Fruit fly (Drosophila melanogaster) whole organism, embryonic: ENCODE data around the gene Mnn1.
A peak's percentile ranks its signal among the peaks of the same experiment; 100 is the strongest.

ENCODE experiments used
- Atf6 ChIP-seq: fragments of 200-800 bp; sonication (Bioruptor generic); IDR thresholded peaks from 2 replicates; pipeline ENCODE4 v1.3.6; 2022; ENCODE audit warnings: missing biosample characterization, missing genetic modification characterization
- CG11456 ChIP-seq: fragments of 200-800 bp; sonication (Bioruptor generic); IDR thresholded peaks from 3 replicates; pipeline ENCODE4 v1.3.6; 2022; ENCODE audit warnings: missing biosample characterization, missing genetic modification characterization
- CG11695 ChIP-seq: fragments of 200-800 bp; sonication (Bioruptor generic); IDR thresholded peaks from 3 replicates; pipeline ENCODE4 v1.3.6; 2022; ENCODE audit warnings: missing biosample characterization, missing genetic modification characterization
- CG12744 ChIP-seq: fragments of 200-800 bp; sonication (Bioruptor generic); optimal IDR thresholded peaks from 2 replicates; lab custom pipeline; 2016; ENCODE audit warnings: missing biosample characterization, missing genetic modification characterization
- CG17361 ChIP-seq: fragments of 200-800 bp; sonication (Bioruptor generic); IDR thresholded peaks from 3 replicates; pipeline ENCODE4 v1.3.6; 2022; ENCODE audit warnings: missing biosample characterization, missing genetic modification characterization
- CG17829 ChIP-seq: fragments of 200-800 bp; optimal IDR thresholded peaks from 2 replicates; lab custom pipeline; 2019; ENCODE audit warnings: missing biosample characterization, mild to moderate bottlenecking, missing genetic modification characterization, moderate library complexity
- CG17912 ChIP-seq: fragments of 200-800 bp; sonication (Bioruptor generic); optimal IDR thresholded peaks from 2 replicates; lab custom pipeline; 2018; ENCODE audit warnings: missing biosample characterization, mild to moderate bottlenecking, missing genetic modification characterization
- CG2129 ChIP-seq: fragments of 200-800 bp; sonication (Bioruptor generic); IDR thresholded peaks from 2 replicates; pipeline ENCODE4 v1.3.6; 2022; ENCODE audit warnings: missing biosample characterization, missing genetic modification characterization; ENCODE audit not compliant: partially characterized antibody
- CG2678 ChIP-seq: fragments of 200-800 bp; sonication (Bioruptor generic); optimal IDR thresholded peaks from 3 replicates; lab custom pipeline; 2019; ENCODE audit warnings: missing biosample characterization, mild to moderate bottlenecking, missing genetic modification characterization, moderate library complexity
- CG30403 ChIP-seq: fragments of 200-800 bp; sonication (Bioruptor generic); optimal IDR thresholded peaks from 3 replicates; lab custom pipeline; 2016; ENCODE audit warnings: missing biosample characterization, missing genetic modification characterization
- CG32532 ChIP-seq: fragments of 200-800 bp; sonication (Bioruptor generic); IDR thresholded peaks from 2 replicates; pipeline ENCODE4 v1.3.6; 2022; ENCODE audit warnings: missing biosample characterization, missing genetic modification characterization
- CG32772 ChIP-seq: fragments of 200-800 bp; sonication (Bioruptor generic); IDR thresholded peaks from 2 replicates; pipeline ENCODE4 v1.3.6; 2022; ENCODE audit warnings: missing biosample characterization, missing genetic modification characterization
- CG3281 ChIP-seq: fragments of 200-800 bp; sonication (Bioruptor generic); optimal IDR thresholded peaks from 3 replicates; lab custom pipeline; 2017; ENCODE audit warnings: missing biosample characterization, mild to moderate bottlenecking, missing genetic modification characterization
- CG4282 ChIP-seq: fragments of 200-800 bp; sonication (Bioruptor generic); optimal IDR thresholded peaks from 2 replicates; lab custom pipeline; 2016; ENCODE audit warnings: missing biosample characterization, missing genetic modification characterization
- CG5180 ChIP-seq: fragments of 200-800 bp; sonication (Bioruptor generic); optimal IDR thresholded peaks from 3 replicates; lab custom pipeline; 2017; ENCODE audit warnings: missing biosample characterization, missing genetic modification characterization, mild to moderate bottlenecking, moderate library complexity, missing genetic modification reagents
- CG7357 ChIP-seq: fragments of 200-800 bp; sonication (Bioruptor generic); IDR thresholded peaks from 3 replicates; pipeline ENCODE4 v1.3.6; 2022; ENCODE audit warnings: missing biosample characterization, missing genetic modification characterization
- CG8478 ChIP-seq: fragments of >200 bp; optimal IDR thresholded peaks from 2 replicates; lab custom pipeline; 2018
- CG9215 ChIP-seq: fragments of 200-800 bp; sonication (Bioruptor generic); IDR thresholded peaks from 2 replicates; pipeline ENCODE4 v1.3.6; 2022; ENCODE audit warnings: missing biosample characterization, missing genetic modification characterization
- CG9817 ChIP-seq: fragments of 200-800 bp; sonication (Bioruptor generic); optimal IDR thresholded peaks from 2 replicates; lab custom pipeline; 2018; ENCODE audit warnings: missing biosample characterization, mild to moderate bottlenecking, missing genetic modification characterization, moderate library complexity
- CG9932 ChIP-seq: fragments of 200-800 bp; sonication (Bioruptor generic); IDR thresholded peaks from 2 replicates; pipeline ENCODE4 v1.3.6; 2022; ENCODE audit warnings: missing biosample characterization, missing genetic modification characterization
- Dref ChIP-seq: fragments of 200-800 bp; sonication (Bioruptor generic); IDR thresholded peaks from 2 replicates; pipeline ENCODE4 v1.3.6; 2022; ENCODE audit warnings: missing biosample characterization, missing genetic modification characterization
- Fer1 ChIP-seq: fragments of 200-800 bp; sonication (Bioruptor generic); optimal IDR thresholded peaks from 2 replicates; lab custom pipeline; 2017; ENCODE audit warnings: missing biosample characterization, mild to moderate bottlenecking, missing genetic modification characterization
- HLH4C ChIP-seq: fragments of 200-800 bp; sonication (Bioruptor generic); IDR thresholded peaks from 3 replicates; pipeline ENCODE4 v1.3.6; 2022; ENCODE audit warnings: missing biosample characterization, missing genetic modification characterization; ENCODE audit not compliant: partially characterized antibody
- HLH54F ChIP-seq: fragments of 200-800 bp; sonication (Bioruptor generic); optimal IDR thresholded peaks from 3 replicates; lab custom pipeline; 2016; ENCODE audit warnings: missing biosample characterization, missing genetic modification characterization
- Hmr ChIP-seq: fragments of 200-800 bp; sonication (Bioruptor generic); optimal IDR thresholded peaks from 3 replicates; lab custom pipeline; 2017; ENCODE audit warnings: mild to moderate bottlenecking, missing biosample characterization, missing genetic modification reagents, missing genetic modification characterization
- MTF-1 ChIP-seq: fragments of 200-800 bp; sonication (Bioruptor generic); optimal IDR thresholded peaks from 2 replicates; lab custom pipeline; 2018; ENCODE audit warnings: missing biosample characterization, mild to moderate bottlenecking, missing genetic modification characterization, borderline replicate concordance
- Nf-YC ChIP-seq: fragments of 200-800 bp; optimal IDR thresholded peaks from 3 replicates; lab custom pipeline; 2019; ENCODE audit warnings: missing biosample characterization, mild to moderate bottlenecking, missing genetic modification characterization, moderate library complexity
- Pdp1 ChIP-seq, 2 experiments: fragments of 200-800 bp; sonication (Bioruptor generic); optimal IDR thresholded peaks; 3 replicates each; lab custom pipeline; 2016; ENCODE audit warnings: missing biosample characterization in 2 of 2, missing genetic modification characterization in 2 of 2, mild to moderate bottlenecking in 1 of 2, moderate library complexity in 1 of 2
- ac ChIP-seq: fragments of 200-800 bp; sonication (Bioruptor generic); optimal IDR thresholded peaks from 3 replicates; lab custom pipeline; 2017; ENCODE audit warnings: missing biosample characterization, mild to moderate bottlenecking, missing genetic modification characterization
- az2 ChIP-seq: fragments of 200-800 bp; sonication (Bioruptor generic); optimal IDR thresholded peaks from 3 replicates; lab custom pipeline; 2016; ENCODE audit warnings: missing biosample characterization, missing genetic modification characterization
- bab2 ChIP-seq: fragments of 200-800 bp; sonication (Bioruptor generic); optimal IDR thresholded peaks from 2 replicates; lab custom pipeline; 2016; ENCODE audit warnings: missing biosample characterization, missing genetic modification characterization
- bbx ChIP-seq: fragments of 200-800 bp; sonication (Bioruptor generic); IDR thresholded peaks from 2 replicates; pipeline ENCODE4 v1.3.6; 2022; ENCODE audit warnings: missing biosample characterization, missing genetic modification characterization; ENCODE audit not compliant: partially characterized antibody
- corto ChIP-seq: fragments of 200-800 bp; sonication (Bioruptor generic); optimal IDR thresholded peaks from 2 replicates; lab custom pipeline; 2016; ENCODE audit warnings: missing biosample characterization, mild to moderate bottlenecking, missing genetic modification characterization, moderate library complexity
- dati ChIP-seq: fragments of 200-800 bp; sonication (Bioruptor generic); IDR thresholded peaks from 2 replicates; pipeline ENCODE4 v1.3.6; 2022; ENCODE audit warnings: missing biosample characterization, missing genetic modification characterization
- dimm ChIP-seq: fragments of 200-800 bp; sonication (Bioruptor generic); IDR thresholded peaks from 2 replicates; pipeline ENCODE4 v1.3.6; 2022; ENCODE audit warnings: missing biosample characterization, missing genetic modification characterization
- esg ChIP-seq: fragments of 200-800 bp; sonication (Bioruptor generic); conservative IDR thresholded peaks from 2 replicates; pipeline ENCODE4 v1.3.6; 2022; ENCODE audit warnings: missing biosample characterization, missing genetic modification characterization
- gem ChIP-seq: fragments of 200-800 bp; sonication (Bioruptor generic); optimal IDR thresholded peaks from 2 replicates; lab custom pipeline; 2019; ENCODE audit warnings: missing biosample characterization, mild to moderate bottlenecking, missing genetic modification characterization, moderate library complexity
- grn ChIP-seq: fragments of 200-800 bp; sonication (Bioruptor generic); optimal IDR thresholded peaks from 3 replicates; lab custom pipeline; 2017; ENCODE audit warnings: missing biosample characterization, missing genetic modification characterization
- hb ChIP-seq: fragments of 200-800 bp; sonication (Bioruptor generic); IDR thresholded peaks from 3 replicates; pipeline ENCODE4 v1.3.6; 2022; ENCODE audit warnings: missing biosample characterization, missing genetic modification characterization; ENCODE audit not compliant: partially characterized antibody
- kay ChIP-seq: fragments of 200-800 bp; sonication (Bioruptor generic); optimal IDR thresholded peaks from 2 replicates; lab custom pipeline; 2016; ENCODE audit warnings: missing biosample characterization, missing genetic modification characterization
- lbe ChIP-seq: fragments of 200-800 bp; sonication (Bioruptor generic); optimal IDR thresholded peaks from 2 replicates; lab custom pipeline; 2016; ENCODE audit warnings: missing biosample characterization, mild to moderate bottlenecking, missing genetic modification characterization
- mirr ChIP-seq: fragments of 200-800 bp; sonication (Bioruptor generic); optimal IDR thresholded peaks from 3 replicates; lab custom pipeline; 2018; ENCODE audit warnings: missing biosample characterization, mild to moderate bottlenecking, missing genetic modification characterization
- nau ChIP-seq: fragments of 200-800 bp; sonication (Bioruptor generic); optimal IDR thresholded peaks from 3 replicates; lab custom pipeline; 2017; ENCODE audit warnings: missing biosample characterization, mild to moderate bottlenecking, missing genetic modification characterization, missing genetic modification reagents
- ranshi ChIP-seq: fragments of 200-800 bp; sonication (Bioruptor generic); IDR thresholded peaks from 2 replicates; pipeline ENCODE4 v1.3.6; 2022; ENCODE audit warnings: missing biosample characterization, missing genetic modification characterization
- sc ChIP-seq, 3 experiments: fragments of >200 bp in 2 of 3; fragments of 200-800 bp in 1 of 3; sonication (Bioruptor generic) in 1 of 3; optimal IDR thresholded peaks; 2 replicates in 2 of 3; 3 replicates in 1 of 3; lab custom pipeline; 2017; ENCODE audit warnings: mild to moderate bottlenecking in 1 of 3, missing biosample characterization in 1 of 3, missing genetic modification characterization in 1 of 3, missing genetic modification reagents in 1 of 3
- slp2 ChIP-seq: fragments of 200-800 bp; sonication (Bioruptor generic); optimal IDR thresholded peaks from 2 replicates; lab custom pipeline; 2016; ENCODE audit warnings: missing biosample characterization, missing genetic modification characterization
- stc ChIP-seq: fragments of 200-800 bp; sonication (Bioruptor generic); IDR thresholded peaks from 2 replicates; pipeline ENCODE4 v1.3.6; 2022; ENCODE audit warnings: missing biosample characterization, missing genetic modification characterization
- sug ChIP-seq: fragments of 200-800 bp; optimal IDR thresholded peaks from 2 replicates; lab custom pipeline; 2019; ENCODE audit warnings: missing biosample characterization, mild to moderate bottlenecking, missing genetic modification characterization, moderate library complexity
- vfl ChIP-seq: fragments of 200-800 bp; sonication (Bioruptor generic); optimal IDR thresholded peaks from 2 replicates; lab custom pipeline; 2016; ENCODE audit warnings: missing biosample characterization, missing genetic modification characterization
- zen ChIP-seq: fragments of 200-800 bp; sonication (Bioruptor generic); optimal IDR thresholded peaks from 3 replicates; lab custom pipeline; 2018; ENCODE audit warnings: missing biosample characterization, mild to moderate bottlenecking, missing genetic modification characterization, moderate library complexity

Gene Mnn1

DNA sequence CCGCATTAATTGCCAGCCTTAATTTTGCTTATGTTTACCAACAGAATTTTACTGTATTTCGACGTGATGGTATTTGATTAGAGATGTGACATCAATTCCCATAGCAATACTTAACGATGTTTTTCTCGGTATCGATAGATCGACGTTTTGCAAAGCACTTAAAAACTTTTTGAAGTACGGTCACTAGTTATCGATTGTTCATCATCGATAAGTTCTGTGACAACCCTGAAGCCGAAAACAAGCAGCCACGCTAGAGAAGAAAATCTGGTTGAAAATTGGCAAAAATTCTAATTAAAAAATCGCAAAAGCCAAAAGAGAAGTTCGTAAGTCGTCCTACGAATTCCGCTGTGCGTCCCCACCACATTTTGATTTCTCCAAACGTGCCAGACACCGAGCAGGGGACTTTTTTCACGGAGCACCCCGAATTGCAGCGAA lies 23.6 kb upstream of the Mnn1 start, which contains the start of the genes Rab30 and Caper (continued):
- TF ChIP-seq CG11695 (GFP tag; lab: Robert Waterston, UW) (no peak), MTF-1 (GFP tag; lab: Kevin White, UChicago) (peak; percentile 3), Pdp1 (GFP tag; optimal IDR thresholded peaks at IDR 0.05; lab: Kevin White, UChicago) (peak; percentile 54 to 63), grn (peak; percentile 3), dimm (GFP tag; lab: Robert Waterston, UW) (no peak), CG32772 (no peak), CG30403 (GFP tag; lab: Kevin White, UChicago) (peak; percentile 69), corto (GFP tag; lab: Kevin White, UChicago) (no peak), CG32532 (GFP tag; lab: Robert Waterston, UW) (peak; percentile 65), ac (no peak), bbx (peak; percentile 99), lbe (GFP tag; lab: Kevin White, UChicago) (peak; percentile 62), CG2129 (GFP tag; lab: Robert Waterston, UW) (peak; percentile 94), kay (GFP tag; lab: Kevin White, UChicago) (peak; percentile 86), CG5180 (no peak), vfl (GFP tag; lab: Kevin White, UChicago) (peak; percentile 74), Dref (GFP tag; lab: Robert Waterston, UW) (peak; percentile 99), CG9817 (tag; lab: Kevin White, UChicago) (no peak), HLH4C (GFP tag; lab: Robert Waterston, UW) (peak; percentile 98), HLH54F (GFP tag; lab: Kevin White, UChicago) (peak; percentile 75), CG8478 (lab: Kevin White, UChicago) (no peak), CG17361 (GFP tag; lab: Robert Waterston, UW) (peak; percentile 49; the same call in 1 of the 3 replicates), mirr (GFP tag; lab: Kevin White, UChicago) (peak; percentile 45), CG7357 (GFP tag; lab: Robert Waterston, UW) (no peak), sug (peak; percentile 67), CG11456 (GFP tag; lab: Robert Waterston, UW) (no peak; the same call in 2 of the 3 replicates), Atf6 (GFP tag; lab: Robert Waterston, UW) (0 out of 2 replicates have a peak, but pooled peaks have one; percentile 18), CG17912 (peak; percentile 26), gem (tag; lab: Kevin White, UChicago) (no peak), CG3281 (GFP tag; lab: Kevin White, UChicago) (peak; percentile 46), nau (GFP tag; lab: Kevin White, UChicago) (no peak), Nf-YC (tag; lab: Kevin White, UChicago) (peak; percentile 68), bab2 (peak; percentile 61), slp2 (GFP tag; lab: Kevin White, UChicago) (no peak), Fer1 (peak; percentile 22), Hmr (GFP tag; lab: Kevin White, UChicago) (no peak), CG12744 (GFP tag; lab: Kevin White, UChicago) (peak; percentile 62), az2 (peak; percentile 43), esg (GFP tag; lab: Robert Waterston, UW) (no peak), CG4282 (GFP tag; lab: Kevin White, UChicago) (no peak), CG17829 (tag; lab: Kevin White, UChicago) (peak; percentile 74), stc (GFP tag; lab: Robert Waterston, UW) (no peak), zen (peak; percentile 62), sc (optimal IDR thresholded peaks at IDR 0.05; lab: Kevin White, UChicago) (no peak), sc (GFP tag; optimal IDR thresholded peaks at IDR 0.05; lab: Kevin White, UChicago) (no peak), ranshi (GFP tag; lab: Robert Waterston, UW) (no peak), CG9215 (no peak; the same call in 1 of the 2 replicates), dati (GFP tag; lab: Robert Waterston, UW) (no peak), CG9932 (GFP tag; lab: Robert Waterston, UW) (peak; percentile 95), CG2678 (tag; lab: Kevin White, UChicago) (no peak), hb (peak; percentile 97)
